Worm (Caenorhabditis elegans): ENCODE data around the gene cest-1.1.
A peak's percentile ranks its signal among the peaks of the same experiment; 100 is the strongest.

Gene cest-1.1

DNA sequence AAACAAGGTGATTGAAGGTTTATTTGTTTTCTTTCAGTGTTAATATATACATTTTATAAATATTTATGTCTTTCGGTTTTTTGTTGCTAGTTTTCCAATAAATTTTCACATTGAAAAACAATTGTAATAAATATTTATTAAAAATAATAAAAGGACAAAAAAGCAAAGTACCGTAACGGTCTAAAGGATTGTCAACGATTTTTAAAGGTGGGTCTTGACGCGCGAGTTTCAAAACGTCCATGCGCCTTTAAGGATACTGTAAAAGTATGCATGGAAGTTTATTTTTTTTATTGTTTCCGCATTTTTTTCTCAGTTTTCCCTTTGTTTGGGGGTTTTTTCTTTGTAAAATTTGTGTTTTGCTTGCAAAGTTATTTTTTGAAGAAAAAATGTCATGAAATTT is 26.3 kb upstream of the cest-1.1 start:
- TF ChIP-seq nhr-11 (tag; optimal IDR thresholded peaks at IDR 0.05) (no peak), unc-62 (GFP tag; optimal IDR thresholded peaks at IDR 0.05) (no peak), nhr-6 (tag; optimal IDR thresholded peaks at IDR 0.05) (no peak), nhr-10 (tag; optimal IDR thresholded peaks at IDR 0.05) (no peak), nhr-25 (tag; optimal IDR thresholded peaks at IDR 0.05) (no peak), nhr-237 (tag; optimal IDR thresholded peaks at IDR 0.05) (no peak), aly-2 (tag; optimal IDR thresholded peaks at IDR 0.05) (no peak), sma-9 (GFP tag; optimal IDR thresholded peaks at IDR 0.05) (no peak), sma-9 (tag; optimal IDR thresholded peaks at IDR 0.05) (no peak), lin-13 (GFP tag; optimal IDR thresholded peaks at IDR 0.05) (no peak), crh-2 (tag; optimal IDR thresholded peaks at IDR 0.05) (no peak), ceh-16 (tag; optimal IDR thresholded peaks at IDR 0.05) (no peak), mab-5 (tag; optimal IDR thresholded peaks at IDR 0.05) (no peak), elt-1 (tag; optimal IDR thresholded peaks at IDR 0.05) (no peak), unc-55 (GFP tag; optimal IDR thresholded peaks at IDR 0.05) (no peak), R02D3.7 (tag; optimal IDR thresholded peaks at IDR 0.05) (no peak), ztf-1 (GFP tag; conservative IDR thresholded peaks at IDR 0.05) (no peak), egl-27 (tag; optimal IDR thresholded peaks at IDR 0.05) (no peak), ama-1 (optimal IDR thresholded peaks at IDR 0.05) (no peak), nhr-23 (tag; optimal IDR thresholded peaks at IDR 0.05) (no peak), F13H6.1 (tag; optimal IDR thresholded peaks at IDR 0.05) (no peak)

DNA sequence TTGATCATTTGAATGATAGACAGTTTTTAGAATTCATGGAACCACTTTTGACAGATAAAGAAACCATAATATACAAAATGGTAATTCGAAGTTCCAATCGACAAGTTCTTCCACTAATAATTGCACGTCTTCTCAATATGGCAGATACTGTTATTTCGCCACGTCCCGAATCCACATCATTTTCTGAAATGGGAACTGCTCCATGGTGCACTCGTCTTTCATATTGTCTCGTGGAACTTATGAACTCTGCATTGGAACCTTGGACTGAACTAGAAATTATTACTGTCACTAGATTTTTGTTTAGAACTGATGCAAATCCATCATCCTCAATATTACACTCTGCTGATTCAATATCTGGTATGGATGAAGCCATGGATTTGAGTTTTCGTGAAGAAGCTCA is 20.6 kb upstream of the cest-1.1 start:
- TF ChIP-seq skn-1 (tag; optimal IDR thresholded peaks at IDR 0.05): no peak
- no peak for TF ChIP-seq lsy-2 (tag; optimal IDR thresholded peaks at IDR 0.05)
- no peak for TF ChIP-seq nhr-12 (tag; optimal IDR thresholded peaks at IDR 0.05)
- no peak for TF ChIP-seq mdl-1 (tag; optimal IDR thresholded peaks at IDR 0.05)
- no peak for TF ChIP-seq nhr-77 (tag; optimal IDR thresholded peaks at IDR 0.05)
- no peak for TF ChIP-seq egl-27 (tag; optimal IDR thresholded peaks at IDR 0.05)
- no peak for TF ChIP-seq mab-5 (tag; optimal IDR thresholded peaks at IDR 0.05)
- no peak for TF ChIP-seq ceh-82 (tag; optimal IDR thresholded peaks at IDR 0.05)
- TF ChIP-seq ceh-16 (tag; optimal IDR thresholded peaks at IDR 0.05): no peak
- no peak for TF ChIP-seq Y55F3AM.14 (GFP tag; optimal IDR thresholded peaks at IDR 0.05)
- TF ChIP-seq sma-3 (GFP tag; optimal IDR thresholded peaks at IDR 0.05): no peak
- TF ChIP-seq sma-9 (GFP tag; optimal IDR thresholded peaks at IDR 0.05): no peak
- no peak for TF ChIP-seq sma-9 (tag; optimal IDR thresholded peaks at IDR 0.05)
- no peak for TF ChIP-seq F13H6.1 (tag; optimal IDR thresholded peaks at IDR 0.05)
- TF ChIP-seq nhr-21 (tag; optimal IDR thresholded peaks at IDR 0.05): no peak
- no peak for TF ChIP-seq lin-13 (GFP tag; optimal IDR thresholded peaks at IDR 0.05)
- TF ChIP-seq unc-39 (tag; optimal IDR thresholded peaks at IDR 0.05): no peak

DNA sequence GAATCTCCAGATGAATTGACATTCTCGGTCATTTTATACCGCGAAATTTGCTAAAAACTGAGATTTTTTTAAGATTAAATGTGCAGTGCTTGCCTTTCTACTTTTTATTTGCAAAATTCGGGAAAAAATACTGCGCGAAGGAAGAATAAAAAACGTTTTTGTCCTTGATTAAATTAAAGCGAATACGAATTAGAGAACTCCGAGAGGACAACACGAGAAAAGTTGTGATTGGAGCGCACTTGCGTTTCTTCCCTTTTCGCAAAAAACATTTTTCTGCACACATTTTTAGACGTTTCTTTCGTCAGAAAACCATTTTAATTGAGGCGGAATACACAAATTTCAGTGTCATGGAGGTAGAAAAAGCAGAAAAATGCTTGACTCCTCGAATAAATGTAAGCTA is 18.9 kb upstream of the cest-1.1 start, which contains the start of the genes trm-1 and ints-2:
Gene trm-1 (minus strand): TSS at position 175 of the 400 bp plus-strand sequence.
Gene ints-2 (plus strand): TSS at position 249 of the 400 bp plus-strand sequence.
- TF ChIP-seq alr-1 (tag; optimal IDR thresholded peaks at IDR 0.05): no peak
- TF ChIP-seq nhr-6 (tag; optimal IDR thresholded peaks at IDR 0.05): no peak
- TF ChIP-seq fos-1 (tag; optimal IDR thresholded peaks at IDR 0.05): peak; percentile 30
- TF ChIP-seq sem-4 (tag; optimal IDR thresholded peaks at IDR 0.05): peak; percentile 22
- TF ChIP-seq elt-3 (tag; optimal IDR thresholded peaks at IDR 0.05): no peak
- no peak for TF ChIP-seq skn-1 (tag; optimal IDR thresholded peaks at IDR 0.05)
- no peak for TF ChIP-seq ztf-1 (GFP tag; conservative IDR thresholded peaks at IDR 0.05)
- TF ChIP-seq ama-1 (optimal IDR thresholded peaks at IDR 0.05): peak; percentile 25
- no peak for TF ChIP-seq lin-11 (tag; optimal IDR thresholded peaks at IDR 0.05)
- TF ChIP-seq sma-9 (GFP tag; optimal IDR thresholded peaks at IDR 0.05): peak; percentile 63
- no peak for TF ChIP-seq sma-9 (tag; optimal IDR thresholded peaks at IDR 0.05)
- peak; percentile 82 for TF ChIP-seq unc-55 (GFP tag; optimal IDR thresholded peaks at IDR 0.05)
- peak; percentile 68 for TF ChIP-seq nhr-25 (tag; optimal IDR thresholded peaks at IDR 0.05)
- no peak for TF ChIP-seq elt-1 (tag; optimal IDR thresholded peaks at IDR 0.05)
- TF ChIP-seq nhr-77 (tag; optimal IDR thresholded peaks at IDR 0.05): no peak
- peak; percentile 56 for TF ChIP-seq lin-13 (GFP tag; optimal IDR thresholded peaks at IDR 0.05)
- TF ChIP-seq nhr-12 (tag; optimal IDR thresholded peaks at IDR 0.05): no peak
- peak; percentile 13 for TF ChIP-seq nhr-10 (tag; optimal IDR thresholded peaks at IDR 0.05)
- TF ChIP-seq nhr-23 (tag; optimal IDR thresholded peaks at IDR 0.05): no peak
- TF ChIP-seq mbf-1 (tag; optimal IDR thresholded peaks at IDR 0.05): no peak
- TF ChIP-seq unc-39 (tag; optimal IDR thresholded peaks at IDR 0.05): no peak
- TF ChIP-seq R02D3.7 (tag; optimal IDR thresholded peaks at IDR 0.05): no peak
- TF ChIP-seq gmeb-1 (tag; optimal IDR thresholded peaks at IDR 0.05): peak; percentile 73
- TF ChIP-seq crh-2 (tag; optimal IDR thresholded peaks at IDR 0.05): peak; percentile 64
- TF ChIP-seq dmd-4 (tag; optimal IDR thresholded peaks at IDR 0.05): no peak
- no peak for TF ChIP-seq nhr-11 (tag; optimal IDR thresholded peaks at IDR 0.05)
- TF ChIP-seq ztf-11 (tag; optimal IDR thresholded peaks at IDR 0.05): no peak
- TF ChIP-seq C34F6.9 (tag; optimal IDR thresholded peaks at IDR 0.05): peak; percentile 86
- TF ChIP-seq nhr-21 (tag; optimal IDR thresholded peaks at IDR 0.05): no peak
- TF ChIP-seq lin-39 (tag; optimal IDR thresholded peaks at IDR 0.05): no peak
- no peak for TF ChIP-seq mab-5 (tag; optimal IDR thresholded peaks at IDR 0.05)
- no peak for TF ChIP-seq ceh-16 (tag; optimal IDR thresholded peaks at IDR 0.05)
- no peak for TF ChIP-seq ZK546.5 (tag; optimal IDR thresholded peaks at IDR 0.05)
- no peak for TF ChIP-seq peb-1 (tag; optimal IDR thresholded peaks at IDR 0.05)
- peak; percentile 65 for TF ChIP-seq egl-27 (tag; optimal IDR thresholded peaks at IDR 0.05)
- no peak for TF ChIP-seq Y55F3AM.14 (GFP tag; optimal IDR thresholded peaks at IDR 0.05)
- peak; percentile 45 for TF ChIP-seq F13H6.1 (tag; optimal IDR thresholded peaks at IDR 0.05)
- TF ChIP-seq sma-3 (GFP tag; optimal IDR thresholded peaks at IDR 0.05): peak; percentile 51
- TF ChIP-seq lsy-2 (tag; optimal IDR thresholded peaks at IDR 0.05): peak; percentile 60 to 80
- no peak for TF ChIP-seq snpc-4 (tag; optimal IDR thresholded peaks at IDR 0.05)
- TF ChIP-seq blmp-1 (tag; optimal IDR thresholded peaks at IDR 0.05; ENCODE audit: insufficient read depth): no peak
- TF ChIP-seq nhr-237 (tag; optimal IDR thresholded peaks at IDR 0.05): no peak
- TF ChIP-seq zag-1 (tag; optimal IDR thresholded peaks at IDR 0.05): peak; percentile 42

Measured in whole organism, L2 larva.